Fruit fly (Drosophila melanogaster) whole organism, embryonic: ENCODE measurements around the gene CG31988.
A peak's percentile ranks its signal among the peaks of the same experiment; 100 is the strongest.

Experiments used
- CG10543 ChIP-seq: fragments of 200-800 bp; sonication (Bioruptor generic); optimal IDR thresholded peaks from 3 replicates; lab custom pipeline; 2017; ENCODE audit warnings: missing biosample characterization, mild to moderate bottlenecking, missing genetic modification characterization, moderate library complexity
- CG10979 ChIP-seq: fragments of 200-800 bp; sonication (Bioruptor generic); optimal IDR thresholded peaks from 2 replicates; lab custom pipeline; 2018; ENCODE audit warnings: missing biosample characterization, mild to moderate bottlenecking, missing genetic modification characterization, moderate library complexity
- CG11093 ChIP-seq: fragments of 200-800 bp; sonication (Bioruptor generic); IDR thresholded peaks from 3 replicates; pipeline ENCODE4 v1.3.6; 2022; ENCODE audit warnings: missing biosample characterization, missing genetic modification characterization
- CG11560 ChIP-seq: fragments of 200-800 bp; sonication (Bioruptor generic); IDR thresholded peaks from 3 replicates; pipeline ENCODE4 v1.3.6; 2022; ENCODE audit warnings: missing biosample characterization, missing genetic modification characterization
- CG12769 ChIP-seq: fragments of 200-800 bp; sonication (Bioruptor generic); optimal IDR thresholded peaks from 2 replicates; lab custom pipeline; 2019; ENCODE audit warnings: missing biosample characterization, mild to moderate bottlenecking, missing genetic modification characterization, moderate library complexity
- CG14441 ChIP-seq: fragments of 200-800 bp; sonication (Bioruptor generic); IDR thresholded peaks from 2 replicates; pipeline ENCODE4 v1.3.6; 2022; ENCODE audit warnings: missing biosample characterization, missing genetic modification characterization
- CG15269 ChIP-seq: fragments of 200-800 bp; sonication (Bioruptor generic); optimal IDR thresholded peaks from 2 replicates; lab custom pipeline; 2018; ENCODE audit warnings: missing biosample characterization, mild to moderate bottlenecking, missing genetic modification characterization, moderate library complexity
- CG18476 ChIP-seq: fragments of 200-800 bp; sonication (Bioruptor generic); optimal IDR thresholded peaks from 2 replicates; lab custom pipeline; 2016; ENCODE audit warnings: missing biosample characterization, mild to moderate bottlenecking, missing genetic modification characterization
- CG2116 ChIP-seq: fragments of 200-800 bp; sonication (Bioruptor generic); optimal IDR thresholded peaks from 3 replicates; lab custom pipeline; 2018; ENCODE audit warnings: missing biosample characterization, mild to moderate bottlenecking, missing genetic modification characterization
- CG30403 ChIP-seq: fragments of 200-800 bp; sonication (Bioruptor generic); optimal IDR thresholded peaks from 3 replicates; lab custom pipeline; 2016; ENCODE audit warnings: missing biosample characterization, missing genetic modification characterization
- CG33557 ChIP-seq: fragments of 200-800 bp; sonication (Bioruptor generic); optimal IDR thresholded peaks from 2 replicates; lab custom pipeline; 2019; ENCODE audit warnings: missing biosample characterization, mild to moderate bottlenecking, missing genetic modification characterization, moderate library complexity
- CG34376 ChIP-seq: fragments of 200-800 bp; sonication (Bioruptor generic); optimal IDR thresholded peaks from 2 replicates; lab custom pipeline; 2018; ENCODE audit warnings: missing biosample characterization, mild to moderate bottlenecking, missing genetic modification characterization
- CG3838 ChIP-seq: fragments of 200-800 bp; sonication (Bioruptor generic); optimal IDR thresholded peaks from 3 replicates; lab custom pipeline; 2016; ENCODE audit warnings: missing biosample characterization, missing genetic modification characterization
- CG4617 ChIP-seq: fragments of 200-800 bp; sonication (Bioruptor generic); optimal IDR thresholded peaks from 3 replicates; lab custom pipeline; 2016; ENCODE audit warnings: missing biosample characterization, missing genetic modification characterization, borderline replicate concordance
- CG5180 ChIP-seq: fragments of 200-800 bp; sonication (Bioruptor generic); optimal IDR thresholded peaks from 3 replicates; lab custom pipeline; 2017; ENCODE audit warnings: missing biosample characterization, missing genetic modification characterization, mild to moderate bottlenecking, moderate library complexity, missing genetic modification reagents
- CG6683 ChIP-seq: fragments of 200-800 bp; sonication (Bioruptor generic); optimal IDR thresholded peaks from 2 replicates; lab custom pipeline; 2017; ENCODE audit warnings: missing biosample characterization, mild to moderate bottlenecking, missing genetic modification characterization, missing genetic modification reagents
- CG6854 ChIP-seq: fragments of 200-800 bp; sonication (Bioruptor generic); optimal IDR thresholded peaks from 3 replicates; lab custom pipeline; 2017; ENCODE audit warnings: missing biosample characterization, mild to moderate bottlenecking, missing genetic modification characterization
- CG7271 ChIP-seq: fragments of 200-800 bp; sonication (Bioruptor generic); optimal IDR thresholded peaks from 2 replicates; lab custom pipeline; 2018; ENCODE audit warnings: missing biosample characterization, mild to moderate bottlenecking, missing genetic modification characterization, moderate library complexity
- CG8281 ChIP-seq: fragments of 200-800 bp; sonication (Bioruptor generic); optimal IDR thresholded peaks from 2 replicates; lab custom pipeline; 2018; ENCODE audit warnings: missing biosample characterization, mild to moderate bottlenecking, missing genetic modification characterization, moderate library complexity
- E2f2 ChIP-seq: fragments of 200-800 bp; sonication (Bioruptor generic); IDR thresholded peaks from 2 replicates; pipeline ENCODE4 v1.3.6; 2022; ENCODE audit warnings: missing biosample characterization, missing genetic modification characterization
- Fer3 ChIP-seq: fragments of 200-800 bp; sonication (Bioruptor generic); optimal IDR thresholded peaks from 2 replicates; lab custom pipeline; 2018; ENCODE audit warnings: missing biosample characterization, mild to moderate bottlenecking, missing genetic modification characterization, moderate library complexity
- GATAe ChIP-seq: fragments of 200-800 bp; sonication (Bioruptor generic); conservative IDR thresholded peaks from 2 replicates; pipeline ENCODE4 v1.3.6; 2022; ENCODE audit warnings: missing biosample characterization, missing genetic modification characterization
- HmgZ ChIP-seq: fragments of 200-800 bp; sonication (Bioruptor generic); optimal IDR thresholded peaks from 2 replicates; lab custom pipeline; 2018; ENCODE audit warnings: missing biosample characterization, mild to moderate bottlenecking, missing genetic modification characterization
- Hmr ChIP-seq: fragments of 200-800 bp; sonication (Bioruptor generic); optimal IDR thresholded peaks from 3 replicates; lab custom pipeline; 2017; ENCODE audit warnings: mild to moderate bottlenecking, missing biosample characterization, missing genetic modification reagents, missing genetic modification characterization
- Max ChIP-seq: fragments of 200-800 bp; sonication (Bioruptor generic); optimal IDR thresholded peaks from 2 replicates; lab custom pipeline; 2016; ENCODE audit warnings: missing biosample characterization, mild to moderate bottlenecking, missing genetic modification characterization
- Med ChIP-seq: fragments of 200-800 bp; sonication (Bioruptor generic); peaks from one replicate; lab custom pipeline; 2016; ENCODE audit warnings: missing biosample characterization, missing genetic modification characterization, mild to moderate bottlenecking, inconsistent platforms, moderate library complexity
- NC2β ChIP-seq: fragments of 200-800 bp; sonication (Bioruptor generic); optimal IDR thresholded peaks from 2 replicates; lab custom pipeline; 2016; ENCODE audit warnings: missing biosample characterization, missing genetic modification characterization
- Nf-YB ChIP-seq: fragments of 200-800 bp; sonication (Bioruptor generic); optimal IDR thresholded peaks from 3 replicates; lab custom pipeline; 2019; ENCODE audit warnings: missing biosample characterization, mild to moderate bottlenecking, missing genetic modification characterization, moderate library complexity
- PHDP ChIP-seq: fragments of 200-800 bp; sonication (Bioruptor generic); optimal IDR thresholded peaks from 3 replicates; lab custom pipeline; 2018; ENCODE audit warnings: missing biosample characterization, mild to moderate bottlenecking, missing genetic modification characterization, moderate library complexity
- Six4 ChIP-seq: fragments of 200-800 bp; sonication (Bioruptor generic); optimal IDR thresholded peaks from 2 replicates; lab custom pipeline; 2016; ENCODE audit warnings: missing biosample characterization, missing genetic modification characterization
- Xbp1 ChIP-seq: fragments of 200-800 bp; sonication (Bioruptor generic); optimal IDR thresholded peaks from 3 replicates; lab custom pipeline; 2016; ENCODE audit warnings: missing biosample characterization, mild to moderate bottlenecking, missing genetic modification characterization
- abd-A ChIP-seq: fragments of 200-800 bp; sonication (Bioruptor generic); optimal IDR thresholded peaks from 3 replicates; lab custom pipeline; 2019; ENCODE audit warnings: missing biosample characterization, mild to moderate bottlenecking, missing genetic modification characterization, moderate library complexity
- aop ChIP-seq: fragments of 200-800 bp; sonication (Bioruptor generic); IDR thresholded peaks from 2 replicates; pipeline ENCODE4 v1.3.6; 2022; ENCODE audit warnings: missing biosample characterization, missing genetic modification characterization
- bigmax ChIP-seq: fragments of 200-800 bp; sonication (Bioruptor generic); optimal IDR thresholded peaks from 2 replicates; lab custom pipeline; 2018; ENCODE audit warnings: missing biosample characterization, mild to moderate bottlenecking, missing genetic modification characterization
- bowl ChIP-seq: fragments of 200-800 bp; sonication (Bioruptor generic); IDR thresholded peaks from 2 replicates; pipeline ENCODE4 v1.3.6; 2022; ENCODE audit warnings: missing biosample characterization, missing genetic modification characterization
- cg ChIP-seq: fragments of 200-800 bp; sonication (Bioruptor generic); optimal IDR thresholded peaks from 3 replicates; lab custom pipeline; 2019; ENCODE audit warnings: missing biosample characterization, mild to moderate bottlenecking, missing genetic modification characterization, moderate library complexity
- dmrt11E ChIP-seq: fragments of 200-800 bp; sonication (Bioruptor generic); optimal IDR thresholded peaks from 3 replicates; lab custom pipeline; 2018; ENCODE audit warnings: missing biosample characterization, mild to moderate bottlenecking, missing genetic modification characterization, moderate library complexity
- dpn ChIP-seq, 2 experiments: fragments of 200-800 bp; sonication (Bioruptor generic); optimal IDR thresholded peaks; 3 replicates each; lab custom pipeline; 2016; ENCODE audit warnings: missing biosample characterization in 2 of 2, missing genetic modification characterization in 2 of 2
- eyg ChIP-seq: fragments of 200-800 bp; sonication (Bioruptor generic); optimal IDR thresholded peaks from 3 replicates; lab custom pipeline; 2016; ENCODE audit warnings: missing biosample characterization, missing genetic modification characterization
- fd102C ChIP-seq: fragments of 200-800 bp; sonication (Bioruptor generic); optimal IDR thresholded peaks from 2 replicates; lab custom pipeline; 2018; ENCODE audit warnings: missing biosample characterization, mild to moderate bottlenecking, missing genetic modification characterization, moderate library complexity
- fd96Cb ChIP-seq: fragments of 200-800 bp; sonication (Bioruptor generic); optimal IDR thresholded peaks from 2 replicates; lab custom pipeline; 2018; ENCODE audit warnings: missing biosample characterization, mild to moderate bottlenecking, missing genetic modification characterization, moderate library complexity
- kay ChIP-seq: fragments of 200-800 bp; sonication (Bioruptor generic); optimal IDR thresholded peaks from 2 replicates; lab custom pipeline; 2016; ENCODE audit warnings: missing biosample characterization, missing genetic modification characterization
- pan ChIP-seq, 4 experiments: fragments of >200 bp in 3 of 4; fragments of 200-800 bp in 1 of 4; sonication (Bioruptor generic) in 1 of 4; optimal IDR thresholded peaks in 3 of 4; IDR thresholded peaks in 1 of 4; 2 replicates each; pipeline versions ENCODE4 v1.3.6 to Lab custom; 2017 to 2022; ENCODE audit warnings: missing biosample characterization in 2 of 4, missing genetic modification characterization in 2 of 4, mixed read lengths in 1 of 4
- rib ChIP-seq: fragments of 200-800 bp; sonication (Bioruptor generic); IDR thresholded peaks from 2 replicates; pipeline ENCODE4 v1.3.6; 2022; ENCODE audit warnings: missing biosample characterization, missing genetic modification characterization
- ro ChIP-seq: fragments of 200-800 bp; sonication (Bioruptor generic); IDR thresholded peaks from 2 replicates; pipeline ENCODE4 v1.3.6; 2022; ENCODE audit warnings: missing biosample characterization, missing genetic modification characterization
- sisA ChIP-seq: fragments of 200-800 bp; sonication (Bioruptor generic); IDR thresholded peaks from 2 replicates; pipeline ENCODE4 v1.3.6; 2022; ENCODE audit warnings: missing biosample characterization, missing genetic modification characterization
- stc ChIP-seq: fragments of 200-800 bp; sonication (Bioruptor generic); IDR thresholded peaks from 2 replicates; pipeline ENCODE4 v1.3.6; 2022; ENCODE audit warnings: missing biosample characterization, missing genetic modification characterization
- tio ChIP-seq: fragments of 200-800 bp; sonication (Bioruptor generic); optimal IDR thresholded peaks from 2 replicates; lab custom pipeline; 2017; ENCODE audit warnings: missing biosample characterization, missing genetic modification characterization, inconsistent platforms
- trem ChIP-seq: fragments of 200-800 bp; optimal IDR thresholded peaks from 3 replicates; lab custom pipeline; 2019; ENCODE audit warnings: missing biosample characterization, mild to moderate bottlenecking, missing genetic modification characterization, moderate library complexity
- wor ChIP-seq: fragments of 200-800 bp; sonication (Bioruptor generic); IDR thresholded peaks from 2 replicates; pipeline ENCODE4 v1.3.6; 2022; ENCODE audit warnings: missing biosample characterization, missing genetic modification characterization
- zf30C ChIP-seq: fragments of 200-800 bp; sonication (Bioruptor generic); optimal IDR thresholded peaks from 3 replicates; lab custom pipeline; 2018; ENCODE audit warnings: missing biosample characterization, mild to moderate bottlenecking, missing genetic modification characterization

Gene CG31988

dm6 chr2L:21251750-21252149, 49.1 kb upstream of the CG31988 start (continued):
- TF ChIP-seq CG6854 (GFP tag; lab: Kevin White, UChicago) = peak; percentile 28
- TF ChIP-seq CG30403 = no peak
- TF ChIP-seq CG10543 (GFP tag; lab: Kevin White, UChicago) = peak; percentile 28
- TF ChIP-seq rib = peak; percentile 61
- TF ChIP-seq abd-A (tag; lab: Kevin White, UChicago) = no peak
- TF ChIP-seq bowl = no peak
- peak; percentile 23; the same call in 1 of the 2 replicates for TF ChIP-seq CG14441 (GFP tag; lab: Robert Waterston, UW)
- TF ChIP-seq pan (optimal IDR thresholded peaks at IDR 0.05; lab: Kevin White, UChicago) = no peak
- no peak for TF ChIP-seq pan (GFP tag; optimal IDR thresholded peaks at IDR 0.05 in 1 of 2, IDR thresholded peaks at IDR 0.05 in 1 of 2)
- no peak for TF ChIP-seq CG11093
- no peak for TF ChIP-seq sisA (GFP tag; lab: Robert Waterston, UW)
- peak; percentile 22; the same call in 1 of the 2 replicates for TF ChIP-seq E2f2 (GFP tag; lab: Robert Waterston, UW)
- no peak for TF ChIP-seq CG7271 (tag; lab: Kevin White, UChicago)
- TF ChIP-seq kay (GFP tag; lab: Kevin White, UChicago) = no peak
- no peak for TF ChIP-seq CG33557 (GFP tag; lab: Kevin White, UChicago)
- no peak for TF ChIP-seq wor
- TF ChIP-seq zf30C (GFP tag; lab: Kevin White, UChicago) = no peak
- TF ChIP-seq Med (GFP tag; lab: Kevin White, UChicago) = peak; percentile 80
- no peak for TF ChIP-seq bigmax (GFP tag; lab: Kevin White, UChicago)
- no peak for TF ChIP-seq CG10979
- no peak for TF ChIP-seq trem (tag; lab: Kevin White, UChicago)
- peak; percentile 44 for TF ChIP-seq CG12769 (tag; lab: Kevin White, UChicago)
- no peak for TF ChIP-seq Six4 (GFP tag; lab: Kevin White, UChicago)
- no peak for TF ChIP-seq NC2β (GFP tag; lab: Kevin White, UChicago)
- TF ChIP-seq CG15269 (tag; lab: Kevin White, UChicago) = no peak
- TF ChIP-seq GATAe (GFP tag; lab: Robert Waterston, UW) = no peak
- TF ChIP-seq fd96Cb (tag; lab: Kevin White, UChicago) = no peak
- no peak for TF ChIP-seq CG11560 (tag; lab: Robert Waterston, UW)
- no peak for TF ChIP-seq ro (GFP tag; lab: Robert Waterston, UW)
- no peak for TF ChIP-seq PHDP (tag; lab: Kevin White, UChicago)
- TF ChIP-seq CG8281 = no peak
- no peak for TF ChIP-seq dpn (GFP tag; optimal IDR thresholded peaks at IDR 0.05; lab: Kevin White, UChicago)
- no peak for TF ChIP-seq CG5180 (GFP tag; lab: Kevin White, UChicago)
- no peak for TF ChIP-seq CG6683
- no peak for TF ChIP-seq Fer3 (tag; lab: Kevin White, UChicago)
- peak; percentile 48 for TF ChIP-seq cg (GFP tag; lab: Kevin White, UChicago)
- no peak for TF ChIP-seq Xbp1
- no peak for TF ChIP-seq dmrt11E (tag; lab: Kevin White, UChicago)
- TF ChIP-seq CG3838 (GFP tag; lab: Kevin White, UChicago) = no peak
- TF ChIP-seq aop (GFP tag; lab: Robert Waterston, UW) = no peak
- TF ChIP-seq CG34376 = peak; percentile 14
- no peak for TF ChIP-seq eyg
- peak; percentile 48 for TF ChIP-seq HmgZ (tag; lab: Kevin White, UChicago)
- TF ChIP-seq CG18476 (GFP tag; lab: Kevin White, UChicago) = no peak
- no peak for TF ChIP-seq stc (GFP tag; lab: Robert Waterston, UW)
- TF ChIP-seq Hmr (GFP tag; lab: Kevin White, UChicago) = no peak
- no peak for TF ChIP-seq Nf-YB (GFP tag; lab: Kevin White, UChicago)
- TF ChIP-seq fd102C (GFP tag; lab: Kevin White, UChicago) = no peak
- TF ChIP-seq CG2116 (GFP tag; lab: Kevin White, UChicago) = no peak
- no peak for TF ChIP-seq tio (GFP tag; lab: Kevin White, UChicago)
- no peak for TF ChIP-seq Max (GFP tag; lab: Kevin White, UChicago)
- no peak for TF ChIP-seq CG4617 (GFP tag; lab: Kevin White, UChicago)
